Fruit fly (Drosophila melanogaster): ENCODE data around the gene CG6321.

CG6321 gene

dm6 chr3L:11010410-11010827 lies 50.6 kb downstream of the CG6321 start (continued):
- TF ChIP-seq salm (tag; optimal IDR thresholded peaks at IDR 0.05) (no peak), dimm (GFP tag; IDR thresholded peaks at IDR 0.05) (no peak), slbo (GFP tag; IDR thresholded peaks at IDR 0.05) (no peak), sqz (GFP tag; optimal IDR thresholded peaks at IDR 0.05) (peak; percentile 98), CG9437 (GFP tag; optimal IDR thresholded peaks at IDR 0.05) (peak; percentile 9), abd-A (tag; optimal IDR thresholded peaks at IDR 0.05) (peak; percentile 83), CG2199 (GFP tag; IDR thresholded peaks at IDR 0.05) (peak; percentile 73; the same call in 1 of the 3 replicates), Hr51 (GFP tag; optimal IDR thresholded peaks at IDR 0.05) (no peak), Hr3 (GFP tag; optimal IDR thresholded peaks at IDR 0.05) (no peak), TFAM (GFP tag; optimal IDR thresholded peaks at IDR 0.05) (no peak), CG1792 (GFP tag; optimal IDR thresholded peaks at IDR 0.05) (no peak), CG30020 (tag; optimal IDR thresholded peaks at IDR 0.05) (no peak), gem (tag; optimal IDR thresholded peaks at IDR 0.05) (no peak), CG11560 (tag; IDR thresholded peaks at IDR 0.05) (no peak), Mes4 (GFP tag; optimal IDR thresholded peaks at IDR 0.05) (no peak), CG6683 (GFP tag; optimal IDR thresholded peaks at IDR 0.05) (no peak), Sry-β (GFP tag; optimal IDR thresholded peaks at IDR 0.05) (no peak), CG12769 (tag; optimal IDR thresholded peaks at IDR 0.05) (no peak), CG10274 (GFP tag; optimal IDR thresholded peaks at IDR 0.05) (no peak), psq (GFP tag; optimal IDR thresholded peaks at IDR 0.05) (no peak), cato (GFP tag; optimal IDR thresholded peaks at IDR 0.05; ENCODE audit: borderline replicate concordance) (no peak), CG14860 (GFP tag; IDR thresholded peaks at IDR 0.05; ENCODE audit: partially characterized antibody) (no peak), toy (GFP tag; IDR thresholded peaks at IDR 0.05) (no peak), Six4 (GFP tag; optimal IDR thresholded peaks at IDR 0.05) (no peak), ac (GFP tag; optimal IDR thresholded peaks at IDR 0.05) (peak; percentile 49), insv (GFP tag; optimal IDR thresholded peaks at IDR 0.05) (no peak), NK7.1 (GFP tag; optimal IDR thresholded peaks at IDR 0.05) (no peak), dmrt11E (tag; optimal IDR thresholded peaks at IDR 0.05) (no peak), sd (tag; optimal IDR thresholded peaks at IDR 0.05) (peak; percentile 91), Oaz (GFP tag; IDR thresholded peaks at IDR 0.05) (no peak), CG11093 (GFP tag; IDR thresholded peaks at IDR 0.05) (no peak), CG7357 (GFP tag; IDR thresholded peaks at IDR 0.05) (no peak), CG2875 (GFP tag; optimal IDR thresholded peaks at IDR 0.05) (no peak), Med (GFP tag) (no peak), HLH3B (GFP tag; IDR thresholded peaks at IDR 0.05) (no peak), pb (GFP tag; optimal IDR thresholded peaks at IDR 0.05) (no peak), fd96Cb (tag; optimal IDR thresholded peaks at IDR 0.05) (no peak), Ptx1 (GFP tag; IDR thresholded peaks at IDR 0.05) (no peak), pum (GFP tag; optimal IDR thresholded peaks at IDR 0.05) (no peak), HHEX (GFP tag; optimal IDR thresholded peaks at IDR 0.05) (no peak), Hmx (GFP tag; optimal IDR thresholded peaks at IDR 0.05) (no peak), dpn (GFP tag; optimal IDR thresholded peaks at IDR 0.05) (peak in 1 of 2 experiments; percentile 5), danr (GFP tag; IDR thresholded peaks at IDR 0.05) (no peak), btn (GFP tag; optimal IDR thresholded peaks at IDR 0.05) (no peak), CG5953 (GFP tag; IDR thresholded peaks at IDR 0.05) (no peak), vvl (GFP tag; IDR thresholded peaks at IDR 0.05) (peak; percentile 55; the same call in 1 of the 2 replicates), CG8281 (tag; optimal IDR thresholded peaks at IDR 0.05) (no peak), exex (tag; optimal IDR thresholded peaks at IDR 0.05) (no peak), CG9876 (GFP tag; optimal IDR thresholded peaks at IDR 0.05) (no peak), CG4707 (GFP tag; optimal IDR thresholded peaks at IDR 0.05) (no peak), CG9215 (GFP tag; IDR thresholded peaks at IDR 0.05) (no peak), CG11456 (GFP tag; IDR thresholded peaks at IDR 0.05) (no peak)

Measured in whole organism, embryonic.